Worm (Caenorhabditis elegans): Measurements from ENCODE around the gene F08F3.6.

ce11 chrV:5385914-5386493 lies 33.9 kb downstream of the F08F3.6 start, which contains the start of gene C35A11.2:
- TF ChIP-seq him-1 (tag; optimal IDR thresholded peaks at IDR 0.05) (no peak), dao-5 (tag; optimal IDR thresholded peaks at IDR 0.05) (no peak)
